Fruit fly (Drosophila melanogaster) whole organism, embryonic: ENCODE results near the gene CG9289.

Experiments
- ATbp ChIP-seq: fragments of 200-800 bp; sonication (Bioruptor generic); optimal IDR thresholded peaks from 2 replicates; lab custom pipeline; 2017; ENCODE audit warnings: missing biosample characterization, mild to moderate bottlenecking, missing genetic modification characterization, missing genetic modification reagents
- Atf3 ChIP-seq: fragments of 200-800 bp; sonication (Bioruptor generic); optimal IDR thresholded peaks from 3 replicates; lab custom pipeline; 2016; ENCODE audit warnings: missing biosample characterization, missing genetic modification characterization
- Atf6 ChIP-seq: fragments of 200-800 bp; sonication (Bioruptor generic); IDR thresholded peaks from 2 replicates; pipeline ENCODE4 v1.3.6; 2022; ENCODE audit warnings: missing biosample characterization, missing genetic modification characterization
- CG11504 ChIP-seq: fragments of 200-800 bp; sonication (Bioruptor generic); optimal IDR thresholded peaks from 3 replicates; lab custom pipeline; 2019; ENCODE audit warnings: missing biosample characterization, mild to moderate bottlenecking, missing genetic modification characterization, moderate library complexity
- CG13296 ChIP-seq: fragments of 200-800 bp; sonication (Bioruptor generic); optimal IDR thresholded peaks from 3 replicates; lab custom pipeline; 2018; ENCODE audit warnings: missing biosample characterization, mild to moderate bottlenecking, missing genetic modification characterization
- CG13624 ChIP-seq: fragments of 200-800 bp; sonication (Bioruptor generic); optimal IDR thresholded peaks from 2 replicates; lab custom pipeline; 2016; ENCODE audit warnings: missing biosample characterization, missing genetic modification characterization
- CG15073 ChIP-seq: fragments of 200-800 bp; sonication (Bioruptor generic); optimal IDR thresholded peaks from 2 replicates; lab custom pipeline; 2016; ENCODE audit warnings: missing biosample characterization, missing genetic modification characterization
- CG15269 ChIP-seq: fragments of 200-800 bp; sonication (Bioruptor generic); optimal IDR thresholded peaks from 2 replicates; lab custom pipeline; 2018; ENCODE audit warnings: missing biosample characterization, mild to moderate bottlenecking, missing genetic modification characterization, moderate library complexity
- CG15479 ChIP-seq: fragments of 200-800 bp; sonication (Bioruptor generic); optimal IDR thresholded peaks from 3 replicates; lab custom pipeline; 2019; ENCODE audit warnings: missing biosample characterization, mild to moderate bottlenecking, missing genetic modification characterization, moderate library complexity
- CG18599 ChIP-seq: fragments of 200-800 bp; sonication (Bioruptor generic); optimal IDR thresholded peaks from 3 replicates; lab custom pipeline; 2017; ENCODE audit warnings: missing biosample characterization, missing genetic modification characterization, mild to moderate bottlenecking, moderate library complexity, missing genetic modification reagents
- CG30403 ChIP-seq: fragments of 200-800 bp; sonication (Bioruptor generic); optimal IDR thresholded peaks from 3 replicates; lab custom pipeline; 2016; ENCODE audit warnings: missing biosample characterization, missing genetic modification characterization
- CG32532 ChIP-seq: fragments of 200-800 bp; sonication (Bioruptor generic); IDR thresholded peaks from 2 replicates; pipeline ENCODE4 v1.3.6; 2022; ENCODE audit warnings: missing biosample characterization, missing genetic modification characterization
- CG34376 ChIP-seq: fragments of 200-800 bp; sonication (Bioruptor generic); optimal IDR thresholded peaks from 2 replicates; lab custom pipeline; 2018; ENCODE audit warnings: missing biosample characterization, mild to moderate bottlenecking, missing genetic modification characterization
- CG5180 ChIP-seq: fragments of 200-800 bp; sonication (Bioruptor generic); optimal IDR thresholded peaks from 3 replicates; lab custom pipeline; 2017; ENCODE audit warnings: missing biosample characterization, missing genetic modification characterization, mild to moderate bottlenecking, moderate library complexity, missing genetic modification reagents
- CG6254 ChIP-seq: fragments of 200-800 bp; sonication (Bioruptor generic); optimal IDR thresholded peaks from 3 replicates; lab custom pipeline; 2017; ENCODE audit warnings: mild to moderate bottlenecking, missing biosample characterization, missing genetic modification reagents, missing genetic modification characterization
- CG6272 ChIP-seq: fragments of 200-800 bp; sonication (Bioruptor generic); IDR thresholded peaks from 2 replicates; pipeline ENCODE4 v1.3.6; 2022; ENCODE audit warnings: missing biosample characterization, missing genetic modification characterization
- CG6765 ChIP-seq: fragments of 200-800 bp; sonication (Bioruptor generic); optimal IDR thresholded peaks from 3 replicates; lab custom pipeline; 2017; ENCODE audit warnings: missing biosample characterization, mild to moderate bottlenecking, missing genetic modification characterization
- CG7987 ChIP-seq: fragments of 200-800 bp; sonication (Bioruptor generic); optimal IDR thresholded peaks from 2 replicates; lab custom pipeline; 2018; ENCODE audit warnings: missing biosample characterization, mild to moderate bottlenecking, missing genetic modification characterization, moderate library complexity
- CG8089 ChIP-seq: fragments of 200-800 bp; sonication (Bioruptor generic); optimal IDR thresholded peaks from 3 replicates; lab custom pipeline; 2016; ENCODE audit warnings: missing biosample characterization, missing genetic modification characterization
- D19B ChIP-seq: fragments of 200-800 bp; sonication (Bioruptor generic); optimal IDR thresholded peaks from 2 replicates; lab custom pipeline; 2017; ENCODE audit warnings: missing biosample characterization, mild to moderate bottlenecking, missing genetic modification characterization
- Doc2 ChIP-seq: fragments of 200-800 bp; sonication (Bioruptor generic); IDR thresholded peaks from 2 replicates; pipeline ENCODE4 v1.3.6; 2022; ENCODE audit warnings: missing biosample characterization, missing genetic modification characterization
- Fer3 ChIP-seq: fragments of 200-800 bp; sonication (Bioruptor generic); optimal IDR thresholded peaks from 2 replicates; lab custom pipeline; 2018; ENCODE audit warnings: missing biosample characterization, mild to moderate bottlenecking, missing genetic modification characterization, moderate library complexity
- Gug ChIP-seq: fragments of 200-800 bp; sonication (Bioruptor generic); IDR thresholded peaks from 4 replicates; pipeline ENCODE4 v1.3.6; 2022; ENCODE audit warnings: missing biosample characterization, missing genetic modification characterization
- H2.0 ChIP-seq: fragments of 200-800 bp; sonication (Bioruptor generic); IDR thresholded peaks from 2 replicates; pipeline ENCODE4 v1.3.6; 2022; ENCODE audit warnings: missing biosample characterization, missing genetic modification characterization
- Hmr ChIP-seq: fragments of 200-800 bp; sonication (Bioruptor generic); optimal IDR thresholded peaks from 3 replicates; lab custom pipeline; 2017; ENCODE audit warnings: mild to moderate bottlenecking, missing biosample characterization, missing genetic modification reagents, missing genetic modification characterization
- Meics ChIP-seq: fragments of 200-800 bp; sonication (Bioruptor generic); optimal IDR thresholded peaks from 2 replicates; lab custom pipeline; 2017; ENCODE audit warnings: missing biosample characterization, mild to moderate bottlenecking, missing genetic modification characterization
- Side ChIP-seq: fragments of 200-800 bp; sonication (Bioruptor generic); optimal IDR thresholded peaks from 2 replicates; lab custom pipeline; 2016; ENCODE audit warnings: missing biosample characterization, missing genetic modification characterization
- Sox102F ChIP-seq: fragments of 200-800 bp; sonication (Bioruptor generic); optimal IDR thresholded peaks from 2 replicates; lab custom pipeline; 2018; ENCODE audit warnings: missing biosample characterization, mild to moderate bottlenecking, missing genetic modification characterization, moderate library complexity
- Taf1 ChIP-seq: fragments of 200-800 bp; sonication (Bioruptor generic); IDR thresholded peaks from 2 replicates; pipeline ENCODE4 v1.3.6; 2022; ENCODE audit warnings: missing biosample characterization, missing genetic modification characterization
- Trl ChIP-seq, 3 experiments: fragments of >200 bp in 2 of 3; fragments of 200-800 bp in 1 of 3; sonication (Bioruptor generic) in 1 of 3; optimal IDR thresholded peaks; 2 replicates in 1 of 3; 3 replicates in 2 of 3; lab custom pipeline; 2016 to 2017; ENCODE audit warnings: missing biosample characterization in 1 of 3, missing genetic modification characterization in 1 of 3
- YL-1 ChIP-seq: fragments of 200-800 bp; sonication (Bioruptor generic); optimal IDR thresholded peaks from 3 replicates; lab custom pipeline; 2017; ENCODE audit warnings: missing biosample characterization, mild to moderate bottlenecking, missing genetic modification characterization
- bsh ChIP-seq, 2 experiments: fragments of 200-800 bp; sonication (Bioruptor generic); optimal IDR thresholded peaks; 2 replicates each; lab custom pipeline; 2017 to 2018; ENCODE audit warnings: mild to moderate bottlenecking in 2 of 2, missing biosample characterization in 2 of 2, missing genetic modification characterization in 2 of 2, moderate library complexity in 1 of 2
- caup ChIP-seq: fragments of 200-800 bp; sonication (Bioruptor generic); optimal IDR thresholded peaks from 3 replicates; lab custom pipeline; 2017; ENCODE audit warnings: missing biosample characterization, mild to moderate bottlenecking, missing genetic modification characterization, moderate library complexity; ENCODE audit not compliant: severe bottlenecking
- crc ChIP-seq: fragments of 200-800 bp; sonication (Bioruptor generic); optimal IDR thresholded peaks from 2 replicates; lab custom pipeline; 2016; ENCODE audit warnings: missing biosample characterization, missing genetic modification characterization
- crol ChIP-seq: fragments of 200-800 bp; sonication (Bioruptor generic); IDR thresholded peaks from 2 replicates; pipeline ENCODE4 v1.3.6; 2022; ENCODE audit warnings: missing biosample characterization, missing genetic modification characterization
- cwo ChIP-seq: fragments of 200-800 bp; sonication (Bioruptor generic); optimal IDR thresholded peaks from 3 replicates; lab custom pipeline; 2017; ENCODE audit warnings: missing biosample characterization, missing genetic modification characterization, mild to moderate bottlenecking, moderate library complexity, missing genetic modification reagents
- dm ChIP-seq: fragments of 200-800 bp; sonication (Bioruptor generic); optimal IDR thresholded peaks from 3 replicates; lab custom pipeline; 2016; ENCODE audit warnings: missing biosample characterization, missing genetic modification characterization
- ems ChIP-seq: fragments of 200-800 bp; sonication (Bioruptor generic); optimal IDR thresholded peaks from 3 replicates; lab custom pipeline; 2016; ENCODE audit warnings: missing biosample characterization, missing genetic modification characterization
- esg ChIP-seq: fragments of 200-800 bp; sonication (Bioruptor generic); conservative IDR thresholded peaks from 2 replicates; pipeline ENCODE4 v1.3.6; 2022; ENCODE audit warnings: missing biosample characterization, missing genetic modification characterization
- h ChIP-seq: fragments of >200 bp; optimal IDR thresholded peaks from 2 replicates; lab custom pipeline; 2017
- jing ChIP-seq: fragments of 200-800 bp; sonication (Bioruptor generic); optimal IDR thresholded peaks from 2 replicates; lab custom pipeline; 2018; ENCODE audit warnings: missing biosample characterization, mild to moderate bottlenecking, missing genetic modification characterization
- jumu ChIP-seq: fragments of 200-800 bp; sonication (Bioruptor generic); optimal IDR thresholded peaks from 3 replicates; lab custom pipeline; 2016; ENCODE audit warnings: missing biosample characterization, missing genetic modification characterization
- klu ChIP-seq: fragments of 200-800 bp; sonication (Bioruptor generic); IDR thresholded peaks from 2 replicates; pipeline ENCODE4 v1.3.6; 2022; ENCODE audit warnings: missing biosample characterization, missing genetic modification characterization
- nmo ChIP-seq: fragments of 200-800 bp; sonication (Bioruptor generic); optimal IDR thresholded peaks from 2 replicates; lab custom pipeline; 2018; ENCODE audit warnings: missing biosample characterization, mild to moderate bottlenecking, missing genetic modification characterization, moderate library complexity
- schlank ChIP-seq: fragments of 200-800 bp; sonication (Bioruptor generic); optimal IDR thresholded peaks from 2 replicates; lab custom pipeline; 2018; ENCODE audit warnings: missing biosample characterization, mild to moderate bottlenecking, missing genetic modification characterization
- shn ChIP-seq: fragments of 200-800 bp; sonication (Bioruptor generic); optimal IDR thresholded peaks from 3 replicates; lab custom pipeline; 2016; ENCODE audit warnings: missing biosample characterization, missing genetic modification characterization
- sima ChIP-seq: fragments of 200-800 bp; sonication (Bioruptor generic); optimal IDR thresholded peaks from 2 replicates; lab custom pipeline; 2016; ENCODE audit warnings: missing biosample characterization, missing genetic modification characterization
- wek ChIP-seq: fragments of 200-800 bp; sonication (Bioruptor generic); optimal IDR thresholded peaks from 3 replicates; lab custom pipeline; 2018; ENCODE audit warnings: missing biosample characterization, mild to moderate bottlenecking, missing genetic modification characterization, moderate library complexity

CG9289 gene

dm6 chr2L:8699895-8700314 is 15.7 kb upstream of the CG9289 start (continued):
- TF ChIP-seq nmo (GFP tag; lab: Kevin White, UChicago) (no peak), esg (no peak), caup (GFP tag; lab: Kevin White, UChicago) (peak; percentile 55), CG11504 (tag; lab: Kevin White, UChicago) (peak; percentile 47), CG30403 (GFP tag; lab: Kevin White, UChicago) (no peak), CG8089 (GFP tag; lab: Kevin White, UChicago) (no peak), CG18599 (peak; percentile 76), Atf6 (GFP tag; lab: Robert Waterston, UW) (peak; percentile 51; the same call in 1 of the 2 replicates), CG15269 (peak; percentile 58), ems (GFP tag; lab: Kevin White, UChicago) (no peak), CG32532 (GFP tag; lab: Robert Waterston, UW) (peak; percentile 42; the same call in 1 of the 2 replicates), Doc2 (GFP tag; lab: Robert Waterston, UW) (no peak), jing (no peak), jumu (GFP tag; lab: Kevin White, UChicago) (no peak), CG34376 (GFP tag; lab: Kevin White, UChicago) (peak; percentile 99), bsh (GFP tag; optimal IDR thresholded peaks at IDR 0.05; lab: Kevin White, UChicago) (peak in 1 of 2 experiments; percentile 60), klu (GFP tag; lab: Robert Waterston, UW) (no peak), H2.0 (peak; percentile 15; the same call in 1 of the 2 replicates), CG6254 (GFP tag; lab: Kevin White, UChicago) (peak; percentile 51), Hmr (GFP tag; lab: Kevin White, UChicago) (peak; percentile 79), Sox102F (GFP tag; lab: Kevin White, UChicago) (peak; percentile 20), CG5180 (GFP tag; lab: Kevin White, UChicago) (peak; percentile 51), Side (GFP tag; lab: Kevin White, UChicago) (peak; percentile 24), CG13296 (peak; percentile 74), CG7987 (GFP tag; lab: Kevin White, UChicago) (peak; percentile 66), cwo (GFP tag; lab: Kevin White, UChicago) (peak; percentile 52), sima (GFP tag; lab: Kevin White, UChicago) (no peak), ATbp (GFP tag; lab: Kevin White, UChicago) (peak; percentile 85), Fer3 (tag; lab: Kevin White, UChicago) (peak; percentile 55), CG15073 (GFP tag; lab: Kevin White, UChicago) (no peak), h (lab: Kevin White, UChicago) (no peak), Gug (GFP tag; lab: Robert Waterston, UW) (no peak), dm (GFP tag; lab: Kevin White, UChicago) (no peak), crc (GFP tag; lab: Kevin White, UChicago) (no peak)

dm6 chr2L:8697915-8698627 is 13.9 kb upstream of the CG9289 start:
- TF ChIP-seq CG6272 (GFP tag; lab: Robert Waterston, UW) (no peak), YL-1 (GFP tag; lab: Kevin White, UChicago) (no peak), D19B (GFP tag; lab: Kevin White, UChicago) (peak; percentile 93), CG15479 (no peak), Taf1 (no peak), Hmr (GFP tag; lab: Kevin White, UChicago) (peak; percentile 37), shn (GFP tag; lab: Kevin White, UChicago) (no peak), Meics (peak; percentile 0), Trl (optimal IDR thresholded peaks at IDR 0.05; lab: Kevin White, UChicago) (no peak), Trl (GFP tag; optimal IDR thresholded peaks at IDR 0.05; lab: Kevin White, UChicago) (no peak), CG13624 (peak; percentile 24), wek (GFP tag; lab: Kevin White, UChicago) (peak; percentile 20), CG6765 (GFP tag; lab: Kevin White, UChicago) (peak; percentile 14), Atf3 (no peak), CG8089 (GFP tag; lab: Kevin White, UChicago) (no peak), schlank (peak; percentile 31), CG15269 (peak; percentile 5), crol (GFP tag; lab: Robert Waterston, UW) (peak; percentile 43; the same call in 1 of the 2 replicates)
